Worm (Caenorhabditis elegans): ENCODE data around the gene F09B12.3.

DNA sequence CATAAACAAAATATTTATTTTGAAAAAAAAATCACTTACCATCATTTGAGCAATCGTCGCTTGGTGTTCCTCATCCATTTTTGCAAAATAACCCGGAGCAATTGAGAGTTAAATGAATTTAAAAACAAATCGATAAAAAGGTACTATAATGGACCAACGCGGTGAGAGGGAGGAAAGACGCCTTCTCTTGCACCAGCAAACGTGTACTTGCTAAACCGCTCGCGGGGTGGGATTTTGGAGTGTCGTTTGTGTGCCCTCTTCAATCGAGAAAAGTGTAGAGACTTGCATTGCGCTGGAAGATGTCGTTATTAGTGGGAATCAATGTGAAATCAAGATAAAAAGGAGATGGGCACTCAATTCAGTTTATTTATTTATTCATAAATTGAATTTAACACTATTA is 14.0 kb downstream of the F09B12.3 start, which contains the start of gene H40L08.1:
- TF ChIP-seq nhr-77 (tag; optimal IDR thresholded peaks at IDR 0.05), result no peak
- TF ChIP-seq ztf-11 (tag; optimal IDR thresholded peaks at IDR 0.05), result no peak
- no peak for TF ChIP-seq ZK546.5 (tag; optimal IDR thresholded peaks at IDR 0.05)
- no peak for TF ChIP-seq unc-39 (tag; optimal IDR thresholded peaks at IDR 0.05)
- no peak for TF ChIP-seq mdl-1 (tag; optimal IDR thresholded peaks at IDR 0.05)
- no peak for TF ChIP-seq unc-62 (GFP tag; optimal IDR thresholded peaks at IDR 0.05)
- TF ChIP-seq snpc-4 (tag; optimal IDR thresholded peaks at IDR 0.05), result no peak
- peak; percentile 2 for TF ChIP-seq fos-1 (tag; optimal IDR thresholded peaks at IDR 0.05)
- no peak for TF ChIP-seq alr-1 (tag; optimal IDR thresholded peaks at IDR 0.05)
- TF ChIP-seq ceh-82 (tag; optimal IDR thresholded peaks at IDR 0.05), result no peak
- TF ChIP-seq unc-55 (GFP tag; optimal IDR thresholded peaks at IDR 0.05), result peak; percentile 34
- TF ChIP-seq R02D3.7 (tag; optimal IDR thresholded peaks at IDR 0.05), result no peak
- TF ChIP-seq nhr-11 (tag; optimal IDR thresholded peaks at IDR 0.05), result no peak

Measured in whole organism, L2 larva.